Fruit fly (Drosophila melanogaster) whole organism, embryonic: Measurements from ENCODE around the gene CG34242.
A peak's percentile ranks its signal among the peaks of the same experiment; 100 is the strongest.

Experiments used
- Atf3 ChIP-seq: fragments of 200-800 bp; sonication (Bioruptor generic); optimal IDR thresholded peaks from 3 replicates; lab custom pipeline; 2016; ENCODE audit warnings: missing biosample characterization, missing genetic modification characterization
- CG10366 ChIP-seq: fragments of 200-800 bp; sonication (Bioruptor generic); IDR thresholded peaks from 2 replicates; pipeline ENCODE4 v1.3.6; 2022; ENCODE audit warnings: missing biosample characterization, missing genetic modification characterization
- CG11695 ChIP-seq: fragments of 200-800 bp; sonication (Bioruptor generic); IDR thresholded peaks from 3 replicates; pipeline ENCODE4 v1.3.6; 2022; ENCODE audit warnings: missing biosample characterization, missing genetic modification characterization
- CG1233 ChIP-seq: fragments of 200-800 bp; sonication (Bioruptor generic); optimal IDR thresholded peaks from 4 replicates; lab custom pipeline; 2018; ENCODE audit warnings: missing biosample characterization, mild to moderate bottlenecking, missing genetic modification characterization
- CG13123 ChIP-seq: fragments of 200-800 bp; sonication (Bioruptor generic); optimal IDR thresholded peaks from 2 replicates; lab custom pipeline; 2016; ENCODE audit warnings: missing biosample characterization, missing genetic modification characterization
- CG13624 ChIP-seq: fragments of 200-800 bp; sonication (Bioruptor generic); optimal IDR thresholded peaks from 2 replicates; lab custom pipeline; 2016; ENCODE audit warnings: missing biosample characterization, missing genetic modification characterization
- CG14014 ChIP-seq: fragments of 200-800 bp; sonication (Bioruptor generic); IDR thresholded peaks from 2 replicates; pipeline ENCODE4 v1.3.6; 2022; ENCODE audit warnings: missing biosample characterization, missing genetic modification characterization
- CG15514 ChIP-seq: fragments of 200-800 bp; sonication (Bioruptor generic); optimal IDR thresholded peaks from 3 replicates; lab custom pipeline; 2017; ENCODE audit warnings: missing biosample characterization, missing genetic modification characterization, mild to moderate bottlenecking, moderate library complexity, missing genetic modification reagents
- CG15601 ChIP-seq: fragments of 200-800 bp; sonication (Bioruptor generic); optimal IDR thresholded peaks from 3 replicates; lab custom pipeline; 2019; ENCODE audit warnings: missing biosample characterization, mild to moderate bottlenecking, missing genetic modification characterization, moderate library complexity
- CG2120 ChIP-seq: fragments of 200-800 bp; sonication (Bioruptor generic); optimal IDR thresholded peaks from 3 replicates; lab custom pipeline; 2016; ENCODE audit warnings: missing biosample characterization, missing genetic modification characterization
- CG2199 ChIP-seq: fragments of 200-800 bp; sonication (Bioruptor generic); IDR thresholded peaks from 3 replicates; pipeline ENCODE4 v1.3.6; 2022; ENCODE audit warnings: missing biosample characterization, missing genetic modification characterization
- CG2678 ChIP-seq: fragments of 200-800 bp; sonication (Bioruptor generic); optimal IDR thresholded peaks from 3 replicates; lab custom pipeline; 2019; ENCODE audit warnings: missing biosample characterization, mild to moderate bottlenecking, missing genetic modification characterization, moderate library complexity
- CG34224 ChIP-seq: fragments of 200-800 bp; sonication (Bioruptor generic); IDR thresholded peaks from 3 replicates; pipeline ENCODE4 v1.3.6; 2022; ENCODE audit warnings: missing biosample characterization, missing genetic modification characterization; ENCODE audit not compliant: partially characterized antibody
- CG5245 ChIP-seq: fragments of 200-800 bp; sonication (Bioruptor generic); optimal IDR thresholded peaks from 3 replicates; lab custom pipeline; 2016; ENCODE audit warnings: missing biosample characterization, missing genetic modification characterization
- CG6254 ChIP-seq: fragments of 200-800 bp; sonication (Bioruptor generic); optimal IDR thresholded peaks from 3 replicates; lab custom pipeline; 2017; ENCODE audit warnings: mild to moderate bottlenecking, missing biosample characterization, missing genetic modification reagents, missing genetic modification characterization
- CoRest ChIP-seq: fragments of 200-800 bp; sonication (Bioruptor generic); optimal IDR thresholded peaks from 3 replicates; lab custom pipeline; 2018; ENCODE audit warnings: missing biosample characterization, mild to moderate bottlenecking, missing genetic modification characterization, moderate library complexity
- Dip3 ChIP-seq: fragments of 200-800 bp; sonication (Bioruptor generic); optimal IDR thresholded peaks from 3 replicates; lab custom pipeline; 2016; ENCODE audit warnings: missing biosample characterization, missing genetic modification characterization
- E2f2 ChIP-seq: fragments of 200-800 bp; sonication (Bioruptor generic); IDR thresholded peaks from 2 replicates; pipeline ENCODE4 v1.3.6; 2022; ENCODE audit warnings: missing biosample characterization, missing genetic modification characterization
- HLH4C ChIP-seq: fragments of 200-800 bp; sonication (Bioruptor generic); IDR thresholded peaks from 3 replicates; pipeline ENCODE4 v1.3.6; 2022; ENCODE audit warnings: missing biosample characterization, missing genetic modification characterization; ENCODE audit not compliant: partially characterized antibody
- Hr3 ChIP-seq: fragments of 200-800 bp; sonication (Bioruptor generic); optimal IDR thresholded peaks from 3 replicates; lab custom pipeline; 2016; ENCODE audit warnings: missing biosample characterization, missing genetic modification characterization
- Hr51 ChIP-seq, 2 experiments: fragments of 200-800 bp; sonication (Bioruptor generic); optimal IDR thresholded peaks; 2 replicates in 1 of 2; 3 replicates in 1 of 2; lab custom pipeline; 2016 to 2018; ENCODE audit warnings: missing biosample characterization in 2 of 2, missing genetic modification characterization in 2 of 2, mild to moderate bottlenecking in 1 of 2, moderate library complexity in 1 of 2
- MBD-R2 ChIP-seq: fragments of 200-800 bp; sonication (Bioruptor generic); IDR thresholded peaks from 2 replicates; pipeline ENCODE4 v1.3.6; 2022; ENCODE audit warnings: missing biosample characterization, missing genetic modification characterization
- Sox100B ChIP-seq: fragments of 200-800 bp; sonication (Bioruptor generic); optimal IDR thresholded peaks from 3 replicates; lab custom pipeline; 2018; ENCODE audit warnings: missing biosample characterization, mild to moderate bottlenecking, missing genetic modification characterization
- Usf ChIP-seq: fragments of 200-800 bp; sonication (Bioruptor generic); optimal IDR thresholded peaks from 2 replicates; lab custom pipeline; 2017; ENCODE audit warnings: missing genotype, missing biosample characterization, missing genetic modification characterization
- abd-A ChIP-seq: fragments of 200-800 bp; sonication (Bioruptor generic); optimal IDR thresholded peaks from 3 replicates; lab custom pipeline; 2019; ENCODE audit warnings: missing biosample characterization, mild to moderate bottlenecking, missing genetic modification characterization, moderate library complexity
- al ChIP-seq: fragments of 200-800 bp; sonication (Bioruptor generic); IDR thresholded peaks from 2 replicates; pipeline ENCODE4 v1.3.6; 2022; ENCODE audit warnings: missing biosample characterization, missing genetic modification characterization
- ap ChIP-seq: fragments of 200-800 bp; sonication (Bioruptor generic); IDR thresholded peaks from 2 replicates; pipeline ENCODE4 v1.3.6; 2022; ENCODE audit warnings: missing biosample characterization, missing genetic modification characterization
- ase ChIP-seq: fragments of 200-800 bp; sonication (Bioruptor generic); IDR thresholded peaks from 3 replicates; pipeline ENCODE4 v1.3.6; 2022; ENCODE audit warnings: missing biosample characterization, missing genetic modification characterization
- chif ChIP-seq, 2 experiments: fragments of 200-800 bp; sonication (Bioruptor generic); optimal IDR thresholded peaks; 3 replicates each; lab custom pipeline; 2016; ENCODE audit warnings: missing biosample characterization in 2 of 2, missing genetic modification characterization in 2 of 2
- ci ChIP-seq: fragments of 200-800 bp; sonication (Bioruptor generic); IDR thresholded peaks from 3 replicates; pipeline ENCODE4 v1.3.6; 2022; ENCODE audit warnings: missing biosample characterization, missing genetic modification characterization
- dimm ChIP-seq: fragments of 200-800 bp; sonication (Bioruptor generic); IDR thresholded peaks from 2 replicates; pipeline ENCODE4 v1.3.6; 2022; ENCODE audit warnings: missing biosample characterization, missing genetic modification characterization
- dmrt11E ChIP-seq: fragments of 200-800 bp; sonication (Bioruptor generic); optimal IDR thresholded peaks from 3 replicates; lab custom pipeline; 2018; ENCODE audit warnings: missing biosample characterization, mild to moderate bottlenecking, missing genetic modification characterization, moderate library complexity
- ems ChIP-seq: fragments of 200-800 bp; sonication (Bioruptor generic); optimal IDR thresholded peaks from 3 replicates; lab custom pipeline; 2016; ENCODE audit warnings: missing biosample characterization, missing genetic modification characterization
- ftz-f1 ChIP-seq: fragments of 200-800 bp; sonication (Bioruptor generic); optimal IDR thresholded peaks from 2 replicates; lab custom pipeline; 2016; ENCODE audit warnings: missing biosample characterization, missing genetic modification characterization
- gsb-n ChIP-seq: fragments of 200-800 bp; sonication (Bioruptor generic); optimal IDR thresholded peaks from 3 replicates; lab custom pipeline; 2018; ENCODE audit warnings: missing biosample characterization, mild to moderate bottlenecking, missing genetic modification characterization
- ind ChIP-seq: fragments of 200-800 bp; sonication (Bioruptor generic); optimal IDR thresholded peaks from 3 replicates; lab custom pipeline; 2016; ENCODE audit warnings: missing biosample characterization, missing genetic modification characterization
- insv ChIP-seq, 2 experiments: fragments of 200-800 bp; sonication (Bioruptor generic); optimal IDR thresholded peaks; 3 replicates each; lab custom pipeline; 2016 to 2018; ENCODE audit warnings: missing biosample characterization in 2 of 2, missing genetic modification characterization in 2 of 2
- jigr1 ChIP-seq: fragments of 200-800 bp; sonication (Bioruptor generic); IDR thresholded peaks from 3 replicates; pipeline ENCODE4 v1.3.6; 2022; ENCODE audit warnings: missing biosample characterization, missing genetic modification characterization
- kni ChIP-seq: fragments of 200-800 bp; sonication (Bioruptor generic); optimal IDR thresholded peaks from 3 replicates; lab custom pipeline; 2017; ENCODE audit warnings: mild to moderate bottlenecking, missing biosample characterization, missing genetic modification reagents, missing genetic modification characterization
- lab ChIP-seq: fragments of 200-800 bp; sonication (Bioruptor generic); optimal IDR thresholded peaks from 3 replicates; lab custom pipeline; 2017; ENCODE audit warnings: missing biosample characterization, missing genetic modification characterization, mild to moderate bottlenecking, moderate library complexity, missing genetic modification reagents
- nau ChIP-seq: fragments of 200-800 bp; sonication (Bioruptor generic); optimal IDR thresholded peaks from 3 replicates; lab custom pipeline; 2017; ENCODE audit warnings: missing biosample characterization, mild to moderate bottlenecking, missing genetic modification characterization, missing genetic modification reagents
- p53 ChIP-seq: fragments of 200-800 bp; sonication (Bioruptor generic); optimal IDR thresholded peaks from 2 replicates; lab custom pipeline; 2016; ENCODE audit warnings: missing biosample characterization, missing genetic modification characterization
- peb ChIP-seq: fragments of 200-800 bp; sonication (Bioruptor generic); IDR thresholded peaks from 2 replicates; pipeline ENCODE4 v1.3.6; 2022; ENCODE audit warnings: missing biosample characterization, missing genetic modification characterization
- pnt ChIP-seq: fragments of 200-800 bp; sonication (Bioruptor generic); optimal IDR thresholded peaks from 3 replicates; lab custom pipeline; 2016; ENCODE audit warnings: missing biosample characterization, missing genetic modification characterization
- sens ChIP-seq: fragments of 200-800 bp; sonication (Bioruptor generic); peaks from one replicate; lab custom pipeline; 2016; ENCODE audit warnings: missing biosample characterization, missing genetic modification characterization
- seq ChIP-seq: fragments of 200-800 bp; sonication (Bioruptor generic); IDR thresholded peaks from 2 replicates; pipeline ENCODE4 v1.3.6; 2022; ENCODE audit warnings: missing biosample characterization, missing genetic modification characterization
- slp2 ChIP-seq: fragments of 200-800 bp; sonication (Bioruptor generic); optimal IDR thresholded peaks from 2 replicates; lab custom pipeline; 2016; ENCODE audit warnings: missing biosample characterization, missing genetic modification characterization
- sr ChIP-seq: fragments of 200-800 bp; sonication (Bioruptor generic); IDR thresholded peaks from 3 replicates; pipeline ENCODE4 v1.3.6; 2022; ENCODE audit warnings: missing biosample characterization, missing genetic modification characterization
- tna ChIP-seq: fragments of 200-800 bp; sonication (Bioruptor generic); IDR thresholded peaks from 2 replicates; pipeline ENCODE4 v1.3.6; 2022; ENCODE audit warnings: missing biosample characterization, missing genetic modification characterization; ENCODE audit not compliant: partially characterized antibody
- toy ChIP-seq: fragments of 200-800 bp; sonication (Bioruptor generic); IDR thresholded peaks from 2 replicates; pipeline ENCODE4 v1.3.6; 2022; ENCODE audit warnings: missing biosample characterization, missing genetic modification characterization
- tx ChIP-seq: fragments of 200-800 bp; sonication (Bioruptor generic); optimal IDR thresholded peaks from 2 replicates; lab custom pipeline; 2016; ENCODE audit warnings: missing biosample characterization, missing genetic modification characterization
- zf30C ChIP-seq: fragments of 200-800 bp; sonication (Bioruptor generic); optimal IDR thresholded peaks from 3 replicates; lab custom pipeline; 2018; ENCODE audit warnings: missing biosample characterization, mild to moderate bottlenecking, missing genetic modification characterization

CG34242 gene

dm6 chr3L:12495312-12495725, 38.5 kb upstream of the CG34242 start (continued):
- peak in 1 of 2 experiments; percentile 12 for TF ChIP-seq chif (GFP tag; optimal IDR thresholded peaks at IDR 0.05; lab: Kevin White, UChicago)
- TF ChIP-seq gsb-n (tag; lab: Kevin White, UChicago) = no peak
- TF ChIP-seq E2f2 (GFP tag; lab: Robert Waterston, UW) = no peak
- TF ChIP-seq CG13123 (GFP tag; lab: Kevin White, UChicago) = no peak
- peak; percentile 51 for TF ChIP-seq Sox100B (GFP tag; lab: Kevin White, UChicago)
- TF ChIP-seq insv (GFP tag; optimal IDR thresholded peaks at IDR 0.05; lab: Kevin White, UChicago) = no peak
- no peak for TF ChIP-seq abd-A
- TF ChIP-seq dimm (GFP tag; lab: Robert Waterston, UW) = no peak
- no peak for TF ChIP-seq CG15514
- TF ChIP-seq Usf (GFP tag; lab: Kevin White, UChicago) = peak; percentile 34
- no peak for TF ChIP-seq p53 (GFP tag; lab: Kevin White, UChicago)
- no peak for TF ChIP-seq peb (GFP tag; lab: Robert Waterston, UW)
- TF ChIP-seq slp2 (GFP tag; lab: Kevin White, UChicago) = peak; percentile 1
- TF ChIP-seq CG2120 (GFP tag; lab: Kevin White, UChicago) = peak; percentile 32
- no peak for TF ChIP-seq ap (GFP tag; lab: Robert Waterston, UW)
- no peak for TF ChIP-seq tna
- no peak for TF ChIP-seq toy (GFP tag; lab: Robert Waterston, UW)
- no peak for TF ChIP-seq CG34224 (GFP tag; lab: Robert Waterston, UW)
- TF ChIP-seq zf30C (GFP tag; lab: Kevin White, UChicago) = peak; percentile 47
- no peak for TF ChIP-seq ftz-f1
- peak; percentile 31 for TF ChIP-seq nau
- TF ChIP-seq pnt (GFP tag; lab: Kevin White, UChicago) = no peak
- TF ChIP-seq tx (GFP tag; lab: Kevin White, UChicago) = no peak
- TF ChIP-seq CG14014 (GFP tag; lab: Robert Waterston, UW) = no peak
- 0 out of 3 replicates have a peak, but pooled peaks have one; percentile 27 for TF ChIP-seq CG11695
- peak; percentile 65 for TF ChIP-seq CoRest (tag; lab: Kevin White, UChicago)
- peak; percentile 45 for TF ChIP-seq CG1233 (GFP tag; lab: Kevin White, UChicago)
- peak in 1 of 2 experiments; percentile 58 for TF ChIP-seq Hr51 (GFP tag; optimal IDR thresholded peaks at IDR 0.05; lab: Kevin White, UChicago)
- TF ChIP-seq kni (GFP tag; lab: Kevin White, UChicago) = no peak
- TF ChIP-seq Dip3 (GFP tag; lab: Kevin White, UChicago) = no peak
- TF ChIP-seq seq (GFP tag; lab: Robert Waterston, UW) = no peak
- no peak for TF ChIP-seq CG15601
- no peak for TF ChIP-seq HLH4C (GFP tag; lab: Robert Waterston, UW)
- TF ChIP-seq dmrt11E = peak; percentile 16
- peak; percentile 37 for TF ChIP-seq ind (GFP tag; lab: Kevin White, UChicago)
- no peak for TF ChIP-seq CG6254 (GFP tag; lab: Kevin White, UChicago)
- TF ChIP-seq ems (GFP tag; lab: Kevin White, UChicago) = no peak
- TF ChIP-seq sens = peak; percentile 65
- TF ChIP-seq ci (GFP tag; lab: Robert Waterston, UW) = no peak
- TF ChIP-seq sr (GFP tag; lab: Robert Waterston, UW) = no peak
- TF ChIP-seq ase (GFP tag; lab: Robert Waterston, UW) = no peak
- TF ChIP-seq al (GFP tag; lab: Robert Waterston, UW) = no peak
- TF ChIP-seq Atf3 (GFP tag; lab: Kevin White, UChicago) = no peak
- TF ChIP-seq jigr1 (GFP tag; lab: Robert Waterston, UW) = no peak
- peak; percentile 72 for TF ChIP-seq CG2678 (tag; lab: Kevin White, UChicago)
- no peak for TF ChIP-seq CG5245 (GFP tag; lab: Kevin White, UChicago)
- no peak for TF ChIP-seq Hr3
- no peak for TF ChIP-seq MBD-R2
- no peak for TF ChIP-seq CG10366 (GFP tag; lab: Robert Waterston, UW)
- TF ChIP-seq CG13624 (GFP tag; lab: Kevin White, UChicago) = no peak
- peak; percentile 53 for TF ChIP-seq lab (GFP tag; lab: Kevin White, UChicago)
- no peak for TF ChIP-seq CG2199 (GFP tag; lab: Robert Waterston, UW)
